Fruit fly (Drosophila melanogaster) whole organism, embryonic: ENCODE results near the gene CG33124.

Experiments
- Awh ChIP-seq: fragments of 200-800 bp; sonication (Bioruptor generic); IDR thresholded peaks from 2 replicates; pipeline ENCODE4, ENCODE4 v1.3.6; 2022; ENCODE audit warnings: missing biosample characterization, missing genetic modification characterization
- Blimp-1 ChIP-seq: fragments of 200-800 bp; sonication (Bioruptor generic); optimal IDR thresholded peaks from 3 replicates; lab custom pipeline; 2018; ENCODE audit warnings: missing biosample characterization, missing genetic modification characterization, mild to moderate bottlenecking, moderate library complexity, missing genetic modification reagents
- CG11085 ChIP-seq: fragments of 200-800 bp; sonication (Bioruptor generic); IDR thresholded peaks from 2 replicates; pipeline ENCODE4 v1.3.6; 2022; ENCODE audit warnings: missing biosample characterization, missing genetic modification characterization
- CG11695 ChIP-seq: fragments of 200-800 bp; sonication (Bioruptor generic); IDR thresholded peaks from 3 replicates; pipeline ENCODE4 v1.3.6; 2022; ENCODE audit warnings: missing biosample characterization, missing genetic modification characterization
- CG12769 ChIP-seq: fragments of 200-800 bp; sonication (Bioruptor generic); optimal IDR thresholded peaks from 2 replicates; lab custom pipeline; 2019; ENCODE audit warnings: missing biosample characterization, mild to moderate bottlenecking, missing genetic modification characterization, moderate library complexity
- CG13894 ChIP-seq: fragments of 200-800 bp; sonication (Bioruptor generic); optimal IDR thresholded peaks from 3 replicates; lab custom pipeline; 2018; ENCODE audit warnings: missing biosample characterization, mild to moderate bottlenecking, missing genetic modification characterization, moderate library complexity
- CG15601 ChIP-seq: fragments of 200-800 bp; sonication (Bioruptor generic); optimal IDR thresholded peaks from 3 replicates; lab custom pipeline; 2019; ENCODE audit warnings: missing biosample characterization, mild to moderate bottlenecking, missing genetic modification characterization, moderate library complexity
- CG1603 ChIP-seq: fragments of 200-800 bp; sonication (Bioruptor generic); optimal IDR thresholded peaks from 2 replicates; lab custom pipeline; 2019; ENCODE audit warnings: missing biosample characterization, mild to moderate bottlenecking, missing genetic modification characterization, moderate library complexity
- CG2120 ChIP-seq: fragments of 200-800 bp; sonication (Bioruptor generic); optimal IDR thresholded peaks from 3 replicates; lab custom pipeline; 2016; ENCODE audit warnings: missing biosample characterization, missing genetic modification characterization
- CG2199 ChIP-seq: fragments of 200-800 bp; sonication (Bioruptor generic); IDR thresholded peaks from 3 replicates; pipeline ENCODE4 v1.3.6; 2022; ENCODE audit warnings: missing biosample characterization, missing genetic modification characterization
- CG2678 ChIP-seq: fragments of 200-800 bp; sonication (Bioruptor generic); optimal IDR thresholded peaks from 3 replicates; lab custom pipeline; 2019; ENCODE audit warnings: missing biosample characterization, mild to moderate bottlenecking, missing genetic modification characterization, moderate library complexity
- CG2712 ChIP-seq: fragments of 200-800 bp; optimal IDR thresholded peaks from 3 replicates; lab custom pipeline; 2019; ENCODE audit warnings: missing biosample characterization, mild to moderate bottlenecking, missing genetic modification characterization, moderate library complexity
- CG31224 ChIP-seq: fragments of 200-800 bp; sonication (Bioruptor generic); IDR thresholded peaks from 2 replicates; pipeline ENCODE4 v1.3.6; 2022; ENCODE audit warnings: missing biosample characterization, missing genetic modification characterization
- CG6654 ChIP-seq: fragments of 200-800 bp; sonication (Bioruptor generic); optimal IDR thresholded peaks from 2 replicates; lab custom pipeline; 2017; ENCODE audit warnings: missing biosample characterization, mild to moderate bottlenecking, missing genetic modification characterization
- CG9437 ChIP-seq: fragments of 200-800 bp; sonication (Bioruptor generic); optimal IDR thresholded peaks from 2 replicates; lab custom pipeline; 2018; ENCODE audit warnings: missing biosample characterization, mild to moderate bottlenecking, missing genetic modification characterization
- E2f1 ChIP-seq: fragments of 200-800 bp; sonication (Bioruptor generic); IDR thresholded peaks from 2 replicates; pipeline ENCODE4 v1.3.6; 2022; ENCODE audit warnings: missing biosample characterization, missing genetic modification characterization
- Ets97D ChIP-seq: fragments of 200-800 bp; sonication (Bioruptor generic); optimal IDR thresholded peaks from 3 replicates; lab custom pipeline; 2016; ENCODE audit warnings: missing biosample characterization, missing genetic modification characterization
- HLHmδ ChIP-seq: fragments of 200-800 bp; sonication (Bioruptor generic); optimal IDR thresholded peaks from 2 replicates; lab custom pipeline; 2018; ENCODE audit warnings: missing biosample characterization, mild to moderate bottlenecking, missing genetic modification characterization, moderate library complexity
- HmgD ChIP-seq: fragments of 200-800 bp; sonication (Bioruptor generic); optimal IDR thresholded peaks from 3 replicates; lab custom pipeline; 2016; ENCODE audit warnings: missing biosample characterization, missing genetic modification characterization
- Kr ChIP-seq: fragments of 200-800 bp; sonication (Bioruptor generic); optimal IDR thresholded peaks from 2 replicates; lab custom pipeline; 2017; ENCODE audit warnings: missing biosample characterization, mild to moderate bottlenecking, missing genetic modification characterization
- MBD-R2 ChIP-seq: fragments of 200-800 bp; sonication (Bioruptor generic); IDR thresholded peaks from 2 replicates; pipeline ENCODE4 v1.3.6; 2022; ENCODE audit warnings: missing biosample characterization, missing genetic modification characterization
- Med ChIP-seq: fragments of 200-800 bp; sonication (Bioruptor generic); peaks from one replicate; lab custom pipeline; 2016; ENCODE audit warnings: missing biosample characterization, missing genetic modification characterization, mild to moderate bottlenecking, inconsistent platforms, moderate library complexity
- Optix ChIP-seq: fragments of 200-800 bp; sonication (Bioruptor generic); IDR thresholded peaks from 3 replicates; pipeline ENCODE4 v1.3.6; 2022; ENCODE audit warnings: missing biosample characterization, missing genetic modification characterization
- Rfx ChIP-seq: fragments of 200-800 bp; sonication (Bioruptor generic); IDR thresholded peaks from 2 replicates; pipeline ENCODE4 v1.3.6; 2022; ENCODE audit warnings: missing biosample characterization, missing genetic modification characterization
- Xrp1 ChIP-seq: fragments of 200-800 bp; sonication (Bioruptor generic); IDR thresholded peaks from 2 replicates; pipeline ENCODE4 v1.3.6; 2022; ENCODE audit warnings: missing biosample characterization, missing genetic modification characterization
- amos ChIP-seq: fragments of 200-800 bp; sonication (Bioruptor generic); IDR thresholded peaks from 2 replicates; pipeline ENCODE4 v1.3.6; 2022; ENCODE audit warnings: missing biosample characterization, missing genetic modification characterization; ENCODE audit not compliant: partially characterized antibody
- chinmo ChIP-seq: fragments of 200-800 bp; sonication (Bioruptor generic); IDR thresholded peaks from 4 replicates; pipeline ENCODE4 v1.3.6; 2022; ENCODE audit warnings: missing biosample characterization, missing genetic modification characterization; ENCODE audit not compliant: partially characterized antibody
- chn ChIP-seq: fragments of 200-800 bp; sonication (Bioruptor generic); optimal IDR thresholded peaks from 2 replicates; lab custom pipeline; 2016; ENCODE audit warnings: missing biosample characterization, missing genetic modification characterization
- cwo ChIP-seq: fragments of 200-800 bp; sonication (Bioruptor generic); optimal IDR thresholded peaks from 3 replicates; lab custom pipeline; 2017; ENCODE audit warnings: missing biosample characterization, missing genetic modification characterization, mild to moderate bottlenecking, moderate library complexity, missing genetic modification reagents
- dmrt99B ChIP-seq: fragments of 200-800 bp; sonication (Bioruptor generic); optimal IDR thresholded peaks from 2 replicates; lab custom pipeline; 2018; ENCODE audit warnings: missing biosample characterization, mild to moderate bottlenecking, missing genetic modification characterization, moderate library complexity
- gce ChIP-seq: fragments of 200-800 bp; sonication (Bioruptor generic); IDR thresholded peaks from 3 replicates; pipeline ENCODE4 v1.3.6; 2022; ENCODE audit warnings: missing biosample characterization, missing genetic modification characterization
- gcm ChIP-seq: fragments of 200-800 bp; sonication (Bioruptor generic); optimal IDR thresholded peaks from 2 replicates; lab custom pipeline; 2019; ENCODE audit warnings: missing biosample characterization, mild to moderate bottlenecking, missing genetic modification characterization, moderate library complexity
- gem ChIP-seq: fragments of 200-800 bp; sonication (Bioruptor generic); optimal IDR thresholded peaks from 2 replicates; lab custom pipeline; 2019; ENCODE audit warnings: missing biosample characterization, mild to moderate bottlenecking, missing genetic modification characterization, moderate library complexity
- gsb ChIP-seq: fragments of 200-800 bp; sonication (Bioruptor generic); IDR thresholded peaks from 2 replicates; pipeline ENCODE4 v1.3.6; 2022; ENCODE audit warnings: missing biosample characterization, missing genetic modification characterization
- gt ChIP-seq: fragments of 200-800 bp; sonication (Bioruptor generic); IDR thresholded peaks from 2 replicates; pipeline ENCODE4 v1.3.6; 2022; ENCODE audit warnings: missing biosample characterization, missing genetic modification characterization
- hbn ChIP-seq: fragments of 200-800 bp; sonication (Bioruptor generic); IDR thresholded peaks from 2 replicates; pipeline ENCODE4 v1.3.6; 2022; ENCODE audit warnings: missing biosample characterization, missing genetic modification characterization; ENCODE audit not compliant: partially characterized antibody
- inv ChIP-seq: fragments of 200-800 bp; sonication (Bioruptor generic); IDR thresholded peaks from 2 replicates; pipeline ENCODE4 v1.3.6; 2022; ENCODE audit warnings: missing biosample characterization, missing genetic modification characterization; ENCODE audit not compliant: partially characterized antibody
- ken ChIP-seq: fragments of 200-800 bp; sonication (Bioruptor generic); IDR thresholded peaks from 3 replicates; pipeline ENCODE4 v1.3.6; 2022; ENCODE audit warnings: missing biosample characterization, missing genetic modification characterization
- lab ChIP-seq: fragments of 200-800 bp; sonication (Bioruptor generic); optimal IDR thresholded peaks from 3 replicates; lab custom pipeline; 2017; ENCODE audit warnings: missing biosample characterization, missing genetic modification characterization, mild to moderate bottlenecking, moderate library complexity, missing genetic modification reagents
- nmo ChIP-seq: fragments of 200-800 bp; sonication (Bioruptor generic); optimal IDR thresholded peaks from 2 replicates; lab custom pipeline; 2018; ENCODE audit warnings: missing biosample characterization, mild to moderate bottlenecking, missing genetic modification characterization, moderate library complexity
- otp ChIP-seq: fragments of 200-800 bp; sonication (Bioruptor generic); IDR thresholded peaks from 3 replicates; pipeline ENCODE4, ENCODE4 v1.3.6; 2022; ENCODE audit warnings: missing biosample characterization, missing genetic modification characterization
- pan ChIP-seq, 4 experiments: fragments of >200 bp in 3 of 4; fragments of 200-800 bp in 1 of 4; sonication (Bioruptor generic) in 1 of 4; optimal IDR thresholded peaks in 3 of 4; IDR thresholded peaks in 1 of 4; 2 replicates each; pipeline versions ENCODE4 v1.3.6 to Lab custom; 2017 to 2022; ENCODE audit warnings: missing biosample characterization in 2 of 4, missing genetic modification characterization in 2 of 4, mixed read lengths in 1 of 4
- ranshi ChIP-seq: fragments of 200-800 bp; sonication (Bioruptor generic); IDR thresholded peaks from 2 replicates; pipeline ENCODE4 v1.3.6; 2022; ENCODE audit warnings: missing biosample characterization, missing genetic modification characterization
- row ChIP-seq: fragments of 200-800 bp; sonication (Bioruptor generic); IDR thresholded peaks from 3 replicates; pipeline ENCODE4 v1.3.6; 2022; ENCODE audit warnings: missing biosample characterization, missing genetic modification characterization
- sd ChIP-seq: fragments of 200-800 bp; sonication (Bioruptor generic); optimal IDR thresholded peaks from 3 replicates; lab custom pipeline; 2018; ENCODE audit warnings: missing biosample characterization, mild to moderate bottlenecking, missing genetic modification characterization, moderate library complexity
- tgo ChIP-seq: fragments of 200-800 bp; sonication (Bioruptor generic); IDR thresholded peaks from 3 replicates; pipeline ENCODE4 v1.3.6; 2022; ENCODE audit warnings: missing biosample characterization, missing genetic modification characterization
- ttk ChIP-seq: fragments of 200-800 bp; sonication (Bioruptor generic); IDR thresholded peaks from 2 replicates; pipeline ENCODE4 v2.1.2; 2022; ENCODE audit warnings: missing biosample characterization, missing genetic modification characterization
- zf30C ChIP-seq: fragments of 200-800 bp; sonication (Bioruptor generic); optimal IDR thresholded peaks from 3 replicates; lab custom pipeline; 2018; ENCODE audit warnings: missing biosample characterization, mild to moderate bottlenecking, missing genetic modification characterization

The CG33124 gene

dm6 chr2L:2166958-2167707 lies 41.8 kb downstream of the CG33124 start:
- no peak for TF ChIP-seq CG15601 (tag; lab: Kevin White, UChicago)
- TF ChIP-seq Optix, result no peak
- peak; percentile 13 for TF ChIP-seq CG2712 (tag; lab: Kevin White, UChicago)
- peak; percentile 14; the same call in 1 of the 2 replicates for TF ChIP-seq Xrp1
- no peak for TF ChIP-seq MBD-R2 (GFP tag; lab: Robert Waterston, UW)
- TF ChIP-seq CG13894 (tag; lab: Kevin White, UChicago), result peak; percentile 68
- TF ChIP-seq Blimp-1 (GFP tag; lab: Kevin White, UChicago), result peak; percentile 16
- TF ChIP-seq zf30C, result peak; percentile 84
- TF ChIP-seq Kr (GFP tag; lab: Kevin White, UChicago), result peak; percentile 39
- peak; percentile 51 for TF ChIP-seq Med (GFP tag; lab: Kevin White, UChicago)
- TF ChIP-seq Awh (GFP tag; lab: Robert Waterston, UW), result 0 out of 2 replicates have a peak, but pooled peaks have one; percentile 41
- no peak for TF ChIP-seq hbn (GFP tag; lab: Robert Waterston, UW)
- TF ChIP-seq tgo (GFP tag; lab: Robert Waterston, UW), result no peak
- TF ChIP-seq chinmo (GFP tag; lab: Robert Waterston, UW), result peak; percentile 82; the same call in 2 of the 4 replicates
- no peak for TF ChIP-seq Ets97D (GFP tag; lab: Kevin White, UChicago)
- TF ChIP-seq HLHmδ (GFP tag; lab: Kevin White, UChicago), result no peak
- peak; percentile 13 for TF ChIP-seq chn (GFP tag; lab: Kevin White, UChicago)
- peak; percentile 24; the same call in 1 of the 3 replicates for TF ChIP-seq row (GFP tag; lab: Robert Waterston, UW)
- TF ChIP-seq ken (GFP tag; lab: Robert Waterston, UW), result no peak
- peak; percentile 5; the same call in 1 of the 2 replicates for TF ChIP-seq Rfx (GFP tag; lab: Robert Waterston, UW)
- TF ChIP-seq CG11695 (GFP tag; lab: Robert Waterston, UW), result no peak
- TF ChIP-seq cwo (GFP tag; lab: Kevin White, UChicago), result no peak
- TF ChIP-seq CG31224 (GFP tag; lab: Robert Waterston, UW), result no peak
- TF ChIP-seq CG11085, result no peak
- no peak for TF ChIP-seq CG6654
- TF ChIP-seq gcm (GFP tag; lab: Kevin White, UChicago), result no peak
- TF ChIP-seq amos (GFP tag; lab: Robert Waterston, UW), result no peak
- peak; percentile 43 for TF ChIP-seq CG1603 (tag; lab: Kevin White, UChicago)
- no peak for TF ChIP-seq otp (GFP tag; lab: Robert Waterston, UW)
- TF ChIP-seq E2f1 (GFP tag; lab: Robert Waterston, UW), result no peak
- TF ChIP-seq HmgD (GFP tag; lab: Kevin White, UChicago), result no peak
- TF ChIP-seq lab, result peak; percentile 8
- TF ChIP-seq gsb, result 0 out of 2 replicates have a peak, but pooled peaks have one; percentile 13
- no peak for TF ChIP-seq pan (optimal IDR thresholded peaks at IDR 0.05; lab: Kevin White, UChicago)
- TF ChIP-seq pan (GFP tag; optimal IDR thresholded peaks at IDR 0.05 in 1 of 2, IDR thresholded peaks at IDR 0.05 in 1 of 2), result no peak
- no peak for TF ChIP-seq nmo (GFP tag; lab: Kevin White, UChicago)
- TF ChIP-seq gt, result no peak
- no peak for TF ChIP-seq CG9437 (GFP tag; lab: Kevin White, UChicago)
- peak; percentile 2 for TF ChIP-seq gem (tag; lab: Kevin White, UChicago)
- TF ChIP-seq inv, result no peak
- TF ChIP-seq CG2678 (tag; lab: Kevin White, UChicago), result peak; percentile 14
- TF ChIP-seq ranshi (GFP tag; lab: Robert Waterston, UW), result 0 out of 2 replicates have a peak, but pooled peaks have one; percentile 5
- TF ChIP-seq ttk (GFP tag; lab: Robert Waterston, UW), result no peak
- TF ChIP-seq CG2120 (GFP tag; lab: Kevin White, UChicago), result no peak
- peak; percentile 72; the same call in 1 of the 3 replicates for TF ChIP-seq CG2199 (GFP tag; lab: Robert Waterston, UW)
- TF ChIP-seq CG12769 (tag; lab: Kevin White, UChicago), result peak; percentile 66
- no peak for TF ChIP-seq dmrt99B
- no peak for TF ChIP-seq gce (GFP tag; lab: Robert Waterston, UW)
- TF ChIP-seq sd (tag; lab: Kevin White, UChicago), result peak; percentile 44
